Worm (Caenorhabditis elegans): ENCODE results near the gene mmaa-1.

Gene mmaa-1

DNA sequence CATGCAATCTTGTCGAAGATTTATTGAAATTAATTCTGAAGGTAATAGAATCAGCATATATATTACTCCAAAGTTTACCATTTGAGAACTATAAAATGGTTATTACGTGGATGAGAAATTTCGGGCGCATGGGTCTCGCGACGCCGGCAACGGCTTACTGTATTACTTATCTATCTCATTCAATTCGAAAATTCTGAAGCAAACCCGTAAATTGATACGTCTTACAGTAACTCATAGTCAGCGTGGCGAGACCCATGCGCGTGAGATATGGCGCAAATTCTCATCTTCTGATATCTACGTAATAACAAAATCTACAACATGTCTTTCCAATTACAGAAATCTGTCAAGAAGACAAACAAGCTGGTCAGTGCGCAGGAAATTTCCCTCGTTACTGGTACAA is 18.6 kb upstream of the mmaa-1 start:
- TF ChIP-seq elt-2 (tag; optimal IDR thresholded peaks at IDR 0.05) = no peak
- TF ChIP-seq hmg-11 (tag; optimal IDR thresholded peaks at IDR 0.05) = no peak

DNA sequence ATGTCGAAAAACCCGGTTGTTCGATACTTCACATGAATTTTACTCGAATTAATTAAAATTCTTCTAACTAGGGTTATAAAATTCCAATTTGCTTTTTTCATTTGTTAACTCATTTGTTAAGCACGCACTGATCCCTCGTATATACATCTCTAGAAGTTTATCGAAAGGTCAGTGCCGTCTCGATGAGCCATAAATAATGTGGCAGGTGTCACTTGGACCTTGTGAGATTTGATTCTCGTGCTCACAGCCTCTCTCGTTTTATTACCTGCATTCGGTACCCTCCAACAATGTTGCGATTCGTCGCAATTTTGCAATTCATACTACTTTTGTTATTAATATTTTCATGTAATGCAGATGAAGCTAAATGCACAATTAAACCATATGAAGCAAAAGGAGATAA is 15.4 kb upstream of the mmaa-1 start, which contains the start of gene spon-1:
TSS of gene spon-1 (plus strand) at position 208 of the 400 bp plus-strand sequence.
- TF ChIP-seq elt-3 (tag; optimal IDR thresholded peaks at IDR 0.05) (no peak), nhr-67 (tag; optimal IDR thresholded peaks at IDR 0.05) (no peak), jun-1 (tag; optimal IDR thresholded peaks at IDR 0.05) (no peak), fos-1 (tag; optimal IDR thresholded peaks at IDR 0.05) (no peak), nhr-77 (tag; optimal IDR thresholded peaks at IDR 0.05) (no peak), ama-1 (optimal IDR thresholded peaks at IDR 0.05) (no peak), snpc-4 (tag; optimal IDR thresholded peaks at IDR 0.05) (no peak), elt-1 (tag; optimal IDR thresholded peaks at IDR 0.05) (no peak), lsy-12 (tag; optimal IDR thresholded peaks at IDR 0.05) (no peak), aly-2 (tag; optimal IDR thresholded peaks at IDR 0.05) (no peak), ceh-16 (tag; optimal IDR thresholded peaks at IDR 0.05) (no peak), nfya-1 (tag; optimal IDR thresholded peaks at IDR 0.05; ENCODE audit: insufficient read depth) (no peak), ceh-9 (tag; optimal IDR thresholded peaks at IDR 0.05) (no peak)

DNA sequence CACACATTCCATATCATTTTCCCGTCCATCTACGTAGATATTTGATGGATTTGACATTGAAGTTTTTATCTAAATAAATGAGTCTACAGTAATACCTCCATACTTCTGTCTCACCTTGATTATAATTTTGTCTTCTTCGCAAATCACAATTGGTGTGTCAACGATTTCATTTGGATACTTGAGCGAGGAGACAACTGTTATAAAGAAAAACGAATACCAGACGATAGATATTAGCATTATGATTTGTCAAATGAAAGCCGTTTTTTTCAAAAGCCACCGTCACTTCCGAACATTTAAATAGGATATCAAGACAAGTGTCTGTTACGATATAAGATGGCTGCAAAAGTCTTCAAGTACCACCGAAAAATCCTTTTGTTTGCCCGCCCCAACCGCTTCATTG is 14.7 kb upstream of the mmaa-1 start, which contains the start of gene cutl-5:
TSS of gene cutl-5 (minus strand) at position 269 of the 400 bp plus-strand sequence.
- TF ChIP-seq nhr-12 (tag; optimal IDR thresholded peaks at IDR 0.05) (no peak), nhr-11 (tag; optimal IDR thresholded peaks at IDR 0.05) (no peak), tbx-2 (tag; optimal IDR thresholded peaks at IDR 0.05) (no peak), ceh-16 (tag; optimal IDR thresholded peaks at IDR 0.05) (no peak), elt-1 (tag; optimal IDR thresholded peaks at IDR 0.05) (no peak)

DNA sequence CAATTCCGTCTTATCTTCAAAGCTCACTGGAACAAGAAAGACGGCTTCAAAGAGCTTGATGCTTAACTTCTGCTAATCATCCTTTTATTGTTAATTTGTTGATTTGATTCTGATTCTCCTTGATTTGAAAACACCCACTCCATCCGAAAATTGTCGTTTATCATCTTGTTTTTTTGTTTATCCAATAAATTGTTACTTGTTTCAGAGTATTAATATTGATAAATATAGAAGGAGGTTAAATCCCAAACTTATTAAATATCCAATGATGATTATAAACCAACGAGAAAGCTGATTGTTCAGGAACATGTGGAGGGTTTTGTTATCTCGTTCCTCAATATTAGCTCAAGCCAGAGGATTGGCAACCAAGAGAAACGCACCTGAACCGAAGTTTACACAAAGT is 11.8 kb upstream of the mmaa-1 start, which contains the start of gene F10E7.6:
TSS of gene F10E7.6 (plus strand) at position 301 of the 400 bp plus-strand sequence.
- TF ChIP-seq nhr-67 (tag; optimal IDR thresholded peaks at IDR 0.05) (no peak), pqm-1 (tag; optimal IDR thresholded peaks at IDR 0.05) (no peak), elt-3 (tag; optimal IDR thresholded peaks at IDR 0.05) (no peak), mdl-1 (tag; optimal IDR thresholded peaks at IDR 0.05) (no peak), tbx-2 (tag; optimal IDR thresholded peaks at IDR 0.05) (no peak), nhr-23 (tag; optimal IDR thresholded peaks at IDR 0.05) (no peak), sea-2 (GFP tag; optimal IDR thresholded peaks at IDR 0.05) (no peak), ztf-11 (tag; optimal IDR thresholded peaks at IDR 0.05) (no peak), elt-2 (tag; optimal IDR thresholded peaks at IDR 0.05) (no peak), mml-1 (tag; optimal IDR thresholded peaks at IDR 0.05) (no peak), nhr-43 (tag; optimal IDR thresholded peaks at IDR 0.05; ENCODE audit: poor library complexity, severe bottlenecking) (no peak), egl-5 (tag; optimal IDR thresholded peaks at IDR 0.05) (no peak), ceh-16 (tag; optimal IDR thresholded peaks at IDR 0.05) (no peak), nhr-237 (tag; optimal IDR thresholded peaks at IDR 0.05) (no peak)

DNA sequence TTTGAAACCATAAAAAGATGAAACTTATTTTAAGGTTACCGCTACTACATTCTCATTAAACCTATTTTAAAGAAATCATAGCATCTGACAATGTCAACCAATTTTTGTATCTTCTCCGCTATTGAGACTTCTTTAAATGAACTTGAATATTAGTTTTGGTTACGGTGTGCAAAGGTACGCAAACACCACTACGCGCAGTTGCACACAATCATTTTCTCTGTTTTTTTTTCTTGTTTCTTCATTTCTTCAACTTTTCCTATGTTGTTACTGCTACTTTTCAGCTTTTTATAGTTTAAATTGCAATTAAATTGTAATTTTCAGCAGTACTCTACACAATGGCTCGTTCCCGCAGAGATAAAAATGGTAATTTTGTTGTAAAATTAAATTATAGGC is 10.7 kb upstream of the mmaa-1 start, which contains the start of gene F10E7.5:
TSS of gene F10E7.5 (plus strand) at position 322 of the 393 bp plus-strand sequence.
- no peak for TF ChIP-seq tbx-2 (tag; optimal IDR thresholded peaks at IDR 0.05)
- no peak for TF ChIP-seq jun-1 (tag; optimal IDR thresholded peaks at IDR 0.05)
- TF ChIP-seq pqm-1 (tag; optimal IDR thresholded peaks at IDR 0.05) = no peak
- peak; percentile 3 for TF ChIP-seq skn-1 (tag; optimal IDR thresholded peaks at IDR 0.05)
- peak; percentile 1 for TF ChIP-seq fkh-10 (GFP tag; optimal IDR thresholded peaks at IDR 0.05)
- no peak for TF ChIP-seq pha-4 (tag; optimal IDR thresholded peaks at IDR 0.05)
- TF ChIP-seq nfya-1 (tag; optimal IDR thresholded peaks at IDR 0.05; ENCODE audit: insufficient read depth) = peak; percentile 81
- peak; percentile 27 for TF ChIP-seq lin-39 (tag; optimal IDR thresholded peaks at IDR 0.05)
- peak; percentile 48 for TF ChIP-seq lin-15B (tag; optimal IDR thresholded peaks at IDR 0.05)
- TF ChIP-seq ceh-82 (tag; optimal IDR thresholded peaks at IDR 0.05) = peak; percentile 11
- peak; percentile 13 for TF ChIP-seq nhr-43 (tag; optimal IDR thresholded peaks at IDR 0.05; ENCODE audit: poor library complexity, severe bottlenecking)
- TF ChIP-seq snpc-4 (tag; optimal IDR thresholded peaks at IDR 0.05) = peak; percentile 41
